Worm (Caenorhabditis elegans) whole organism, mixed stage, embryonic: Measurements from ENCODE around the gene Y49A3A.4.

Experiments
- M03D4.4 ChIP-seq: sonication (generic microtip); optimal IDR thresholded peaks from 2 replicates; lab custom pipeline; 2017; ENCODE audit warnings: mild to moderate bottlenecking, missing genetic modification characterization, missing compliant biosample characterization
- bed-3 ChIP-seq: fragments of 200-800 bp; sonication (Bioruptor generic); optimal IDR thresholded peaks from 3 replicates; lab custom pipeline; 2018; ENCODE audit warnings: mild to moderate bottlenecking, missing genetic modification characterization, moderate library complexity, missing compliant biosample characterization
- blmp-1 ChIP-seq: fragments of 150-350 bp; optimal IDR thresholded peaks from 2 replicates; lab custom pipeline; 2014; ENCODE audit warnings: missing biosample characterization, missing genetic modification characterization
- ceh-39 ChIP-seq: fragments of 150-350 bp; optimal IDR thresholded peaks from 2 replicates; lab custom pipeline; 2014; ENCODE audit warnings: missing biosample characterization, missing genetic modification characterization
- ceh-43 ChIP-seq: fragments of 200-800 bp; sonication (Bioruptor generic); optimal IDR thresholded peaks from 2 replicates; lab custom pipeline; 2018; ENCODE audit warnings: mild to moderate bottlenecking, missing genetic modification characterization, moderate library complexity, missing compliant biosample characterization
- ceh-83 ChIP-seq: fragments of 200-800 bp; sonication (Bioruptor generic); optimal IDR thresholded peaks from 2 replicates; lab custom pipeline; 2018; ENCODE audit warnings: mild to moderate bottlenecking, missing genetic modification characterization, missing compliant biosample characterization
- ces-1 ChIP-seq: fragments of 150-350 bp; optimal IDR thresholded peaks from 2 replicates; lab custom pipeline; 2014; ENCODE audit warnings: missing biosample characterization, missing genetic modification reagents, missing genetic modification characterization
- cnd-1 ChIP-seq: fragments of 200-800 bp; sonication (Bioruptor generic); optimal IDR thresholded peaks from 2 replicates; lab custom pipeline; 2018; ENCODE audit warnings: mild to moderate bottlenecking, missing genetic modification characterization, missing compliant biosample characterization
- drap-1 ChIP-seq: fragments of 200-800 bp; sonication (Bioruptor generic); optimal IDR thresholded peaks from 3 replicates; lab custom pipeline; 2018; ENCODE audit warnings: mild to moderate bottlenecking, missing genetic modification characterization, missing compliant biosample characterization
- elt-1 ChIP-seq: sonication (generic microtip); optimal IDR thresholded peaks from 2 replicates; lab custom pipeline; 2017; ENCODE audit warnings: missing genetic modification characterization, mild to moderate bottlenecking, missing compliant biosample characterization, antibody characterized with exemption, moderate library complexity, borderline replicate concordance; ENCODE audit not compliant: insufficient read depth
- elt-3 ChIP-seq: fragments of 150-350 bp; optimal IDR thresholded peaks from 2 replicates; lab custom pipeline; 2014; ENCODE audit warnings: missing biosample characterization, missing genetic modification characterization
- flh-1 ChIP-seq: fragments of 200-800 bp; sonication (Bioruptor generic); optimal IDR thresholded peaks from 2 replicates; lab custom pipeline; 2018; ENCODE audit warnings: mild to moderate bottlenecking, missing genetic modification characterization, moderate library complexity, missing compliant biosample characterization
- ham-2 ChIP-seq: fragments of 200-800 bp; sonication (Bioruptor generic); optimal IDR thresholded peaks from 2 replicates; lab custom pipeline; 2018; ENCODE audit warnings: mild to moderate bottlenecking, missing genetic modification characterization, missing compliant biosample characterization
- hlh-1 ChIP-seq: fragments of 150-350 bp; optimal IDR thresholded peaks from 2 replicates; lab custom pipeline; 2014; ENCODE audit warnings: missing biosample characterization, missing genetic modification reagents, missing genetic modification characterization
- lin-13 ChIP-seq: fragments of 150-350 bp; optimal IDR thresholded peaks from 2 replicates; lab custom pipeline; 2014; ENCODE audit warnings: missing biosample characterization, missing genetic modification characterization
- lin-32 ChIP-seq: fragments of 200-800 bp; sonication (Bioruptor generic); optimal IDR thresholded peaks from 2 replicates; lab custom pipeline; 2018; ENCODE audit warnings: mild to moderate bottlenecking, missing genetic modification characterization, missing compliant biosample characterization
- lsy-2 ChIP-seq: fragments of 150-350 bp; optimal IDR thresholded peaks from 2 replicates; lab custom pipeline; 2014; ENCODE audit warnings: missing biosample characterization, missing genetic modification characterization
- mab-5 ChIP-seq: fragments of 150-350 bp; optimal IDR thresholded peaks from 2 replicates; lab custom pipeline; 2014; ENCODE audit warnings: missing biosample characterization, missing genetic modification characterization
- mls-2 ChIP-seq: sonication (generic microtip); optimal IDR thresholded peaks from 2 replicates; lab custom pipeline; 2016; ENCODE audit warnings: mild to moderate bottlenecking, missing genetic modification characterization, moderate library complexity, missing compliant biosample characterization
- nhr-12 ChIP-seq: fragments of 150-350 bp; optimal IDR thresholded peaks from 2 replicates; lab custom pipeline; 2014; ENCODE audit warnings: missing biosample characterization, missing genetic modification characterization
- nhr-2 ChIP-seq: fragments of 150-350 bp; optimal IDR thresholded peaks from 2 replicates; lab custom pipeline; 2014; ENCODE audit warnings: missing biosample characterization, missing genetic modification characterization
- nhr-237 ChIP-seq: fragments of 150-350 bp; optimal IDR thresholded peaks from 2 replicates; lab custom pipeline; 2014; ENCODE audit warnings: missing biosample characterization, missing genetic modification characterization
- nhr-28 ChIP-seq: fragments of 150-350 bp; optimal IDR thresholded peaks from 2 replicates; lab custom pipeline; 2014; ENCODE audit warnings: missing biosample characterization, missing genetic modification characterization
- nhr-76 ChIP-seq: sonication (generic microtip); optimal IDR thresholded peaks from 2 replicates; lab custom pipeline; 2017; ENCODE audit warnings: missing biosample characterization, missing genetic modification characterization
- pha-4 ChIP-seq: fragments of 150-350 bp; optimal IDR thresholded peaks from 2 replicates; lab custom pipeline; 2018; ENCODE audit warnings: missing biosample characterization, missing genetic modification reagents, missing genetic modification characterization
- sem-2 ChIP-seq: fragments of 200-800 bp; sonication (Bioruptor generic); optimal IDR thresholded peaks from 2 replicates; lab custom pipeline; 2018; ENCODE audit warnings: mild to moderate bottlenecking, missing genetic modification characterization, missing compliant biosample characterization
- snpc-4 ChIP-seq: fragments of 150-350 bp; optimal IDR thresholded peaks from 2 replicates; lab custom pipeline; 2014; ENCODE audit warnings: missing biosample characterization, missing genetic modification characterization
- sptf-1 ChIP-seq: sonication (generic microtip); optimal IDR thresholded peaks from 2 replicates; lab custom pipeline; 2017; ENCODE audit warnings: mild to moderate bottlenecking, missing genetic modification characterization, moderate library complexity, missing compliant biosample characterization
- tbx-8 ChIP-seq: fragments of 200-800 bp; sonication (Bioruptor generic); optimal IDR thresholded peaks from 2 replicates; lab custom pipeline; 2018; ENCODE audit warnings: mild to moderate bottlenecking, missing genetic modification characterization, moderate library complexity, missing compliant biosample characterization
- unc-120 ChIP-seq: sonication (generic microtip); optimal IDR thresholded peaks from 2 replicates; lab custom pipeline; 2017; ENCODE audit warnings: missing genetic modification characterization, missing compliant biosample characterization; ENCODE audit not compliant: poor library complexity, severe bottlenecking
- unc-39 ChIP-seq: fragments of 150-350 bp; optimal IDR thresholded peaks from 2 replicates; lab custom pipeline; 2014; ENCODE audit warnings: missing biosample characterization, missing genetic modification characterization
- unc-62 ChIP-seq: fragments of 150-350 bp; optimal IDR thresholded peaks from 2 replicates; lab custom pipeline; 2014; ENCODE audit warnings: missing biosample characterization, missing genetic modification reagents, missing genetic modification characterization
- zip-8 ChIP-seq: fragments of 150-350 bp; optimal IDR thresholded peaks from 2 replicates; lab custom pipeline; 2014; ENCODE audit warnings: missing biosample characterization, missing genetic modification characterization
- ztf-11 ChIP-seq: fragments of 150-350 bp; optimal IDR thresholded peaks from 2 replicates; lab custom pipeline; 2014; ENCODE audit warnings: missing biosample characterization, missing genetic modification characterization

Y49A3A.4 gene

DNA sequence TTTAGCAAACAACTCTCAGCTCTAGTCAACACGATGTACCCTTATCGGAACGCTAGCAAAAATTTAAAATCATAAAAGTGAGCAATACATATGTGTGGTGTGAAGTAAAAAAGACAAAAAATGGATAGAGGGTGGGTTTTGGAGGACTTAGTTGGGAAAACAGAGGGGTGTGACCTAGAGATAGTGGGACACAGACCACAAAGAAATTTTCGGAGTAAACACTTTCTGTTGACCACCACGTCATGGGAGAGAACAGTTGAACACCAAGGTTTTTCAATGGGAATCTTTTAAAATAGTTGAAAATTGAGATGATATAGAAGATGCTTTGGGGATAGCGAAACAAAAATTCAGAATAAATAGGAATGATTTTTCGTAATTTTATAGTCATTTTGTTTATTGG is 41.5 kb downstream of the Y49A3A.4 start:
- no peak for TF ChIP-seq nhr-28 (tag; lab: Kevin White, UChicago)
- TF ChIP-seq elt-1 (tag; lab: Kevin White, UChicago): no peak
- TF ChIP-seq ceh-39 (tag; lab: Kevin White, UChicago): no peak
- TF ChIP-seq ces-1: no peak
- no peak for TF ChIP-seq hlh-1 (tag; lab: Kevin White, UChicago)
- TF ChIP-seq mab-5 (tag; lab: Kevin White, UChicago): no peak
- TF ChIP-seq unc-62 (GFP tag; lab: Kevin White, UChicago): no peak
- TF ChIP-seq unc-39 (tag; lab: Kevin White, UChicago): no peak
- TF ChIP-seq M03D4.4: no peak
- no peak for TF ChIP-seq flh-1 (GFP tag; lab: Kevin White, UChicago)
- no peak for TF ChIP-seq lsy-2 (tag; lab: Kevin White, UChicago)
- TF ChIP-seq ztf-11 (tag; lab: Kevin White, UChicago): no peak
- TF ChIP-seq pha-4 (tag; lab: Kevin White, UChicago): no peak
- TF ChIP-seq sptf-1 (tag; lab: Kevin White, UChicago): no peak
- no peak for TF ChIP-seq drap-1
- TF ChIP-seq zip-8 (tag; lab: Kevin White, UChicago): no peak
- no peak for TF ChIP-seq ceh-83 (GFP tag; lab: Kevin White, UChicago)
- no peak for TF ChIP-seq blmp-1 (tag; lab: Kevin White, UChicago)

DNA sequence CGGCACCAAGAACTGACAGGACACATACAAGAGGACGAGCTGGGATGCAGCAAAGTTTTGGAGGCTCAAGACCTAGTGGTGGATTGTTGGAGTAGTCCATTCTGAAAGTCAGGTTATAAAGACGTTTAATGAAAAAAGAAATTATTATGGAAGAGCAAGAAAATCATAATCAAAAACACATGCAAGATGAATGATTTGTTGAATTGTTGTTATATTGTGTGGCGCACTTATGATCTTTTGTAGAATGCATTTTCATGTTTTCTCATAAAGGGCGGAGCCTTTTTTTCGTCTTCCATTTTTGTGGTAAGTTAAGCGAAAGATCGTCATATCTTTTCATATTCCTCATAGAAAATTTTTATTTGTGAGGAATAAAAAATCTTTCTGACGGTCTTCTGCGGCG is 42.2 kb downstream of the Y49A3A.4 start, which contains the start of gene F47B8.2:
Gene F47B8.2 (minus strand): TSS at position 101 of the 400 bp plus-strand sequence.
- TF ChIP-seq mab-5 (tag; lab: Kevin White, UChicago) (no peak), bed-3 (no peak), ham-2 (GFP tag; lab: Kevin White, UChicago) (no peak), nhr-76 (tag; lab: Kevin White, UChicago) (no peak), ztf-11 (tag; lab: Kevin White, UChicago) (no peak), tbx-8 (GFP tag; lab: Kevin White, UChicago) (no peak), elt-1 (tag; lab: Kevin White, UChicago) (no peak), nhr-2 (tag; lab: Kevin White, UChicago) (no peak), mls-2 (no peak), zip-8 (tag; lab: Kevin White, UChicago) (no peak)
- TF ChIP-seq, all 35 proteins: peak for 0

DNA sequence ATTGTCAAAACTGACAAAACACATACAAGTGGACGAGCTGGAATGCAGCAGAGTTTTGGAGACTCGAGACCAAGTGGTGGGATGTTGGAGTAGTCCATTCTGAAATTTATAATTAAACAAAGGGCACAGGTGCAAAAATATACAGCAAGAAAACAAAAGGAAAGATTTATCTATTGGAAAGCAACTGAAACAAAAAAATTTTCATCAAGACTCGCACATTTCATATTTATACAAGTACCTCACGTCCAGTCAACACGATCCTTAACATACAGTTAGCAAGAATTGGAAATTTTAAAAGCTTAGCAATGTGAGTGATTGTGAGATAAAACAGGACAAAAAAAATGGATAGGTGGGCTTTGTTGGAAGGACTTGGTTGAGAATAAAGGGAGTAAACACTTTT is 44.5 kb downstream of the Y49A3A.4 start, which contains the start of gene F47B8.1:
Gene F47B8.1 (minus strand): TSS at position 101 of the 400 bp plus-strand sequence.
- TF ChIP-seq cnd-1 (tag; lab: Kevin White, UChicago): no peak
- no peak for TF ChIP-seq unc-62 (GFP tag; lab: Kevin White, UChicago)
- TF ChIP-seq lin-13 (tag; lab: Kevin White, UChicago): no peak
- TF ChIP-seq unc-39 (tag; lab: Kevin White, UChicago): no peak
- TF ChIP-seq ceh-43: no peak
- TF ChIP-seq zip-8 (tag; lab: Kevin White, UChicago): no peak
- TF ChIP-seq elt-3 (tag; lab: Kevin White, UChicago): no peak
- TF ChIP-seq ces-1: no peak
- TF ChIP-seq unc-120 (tag; lab: Kevin White, UChicago): no peak
- no peak for TF ChIP-seq hlh-1 (tag; lab: Kevin White, UChicago)
- TF ChIP-seq nhr-12 (tag; lab: Kevin White, UChicago): no peak
- no peak for TF ChIP-seq mls-2
- TF ChIP-seq ceh-83 (GFP tag; lab: Kevin White, UChicago): no peak
- no peak for TF ChIP-seq lin-32
- no peak for TF ChIP-seq ham-2 (GFP tag; lab: Kevin White, UChicago)

DNA sequence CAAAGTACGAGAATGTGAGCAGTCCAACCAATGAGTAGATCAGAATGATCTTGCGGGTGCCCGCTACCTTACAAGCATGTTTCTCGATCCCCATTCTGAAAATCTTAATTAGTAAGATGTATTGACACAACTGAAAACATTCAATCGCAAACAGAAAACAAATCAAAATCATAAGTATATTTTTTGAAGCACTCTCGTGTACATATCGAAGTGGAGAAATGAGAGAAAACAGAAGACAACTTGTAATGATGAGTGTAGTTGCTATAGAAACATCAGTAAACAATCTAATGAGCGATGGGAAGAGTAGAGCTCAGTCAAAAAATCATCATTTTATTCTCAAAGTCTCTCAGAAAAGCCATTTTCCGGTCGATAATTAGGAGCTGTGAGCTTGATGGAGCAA is 46.0 kb downstream of the Y49A3A.4 start, which contains the start of gene F14D7.8:
Gene F14D7.8 (minus strand): TSS at position 101 of the 400 bp plus-strand sequence.
- no peak for TF ChIP-seq lin-32
- no peak for TF ChIP-seq ceh-83 (GFP tag; lab: Kevin White, UChicago)
- no peak for TF ChIP-seq sem-2 (GFP tag; lab: Kevin White, UChicago)
- no peak for TF ChIP-seq elt-3 (tag; lab: Kevin White, UChicago)
- TF ChIP-seq zip-8 (tag; lab: Kevin White, UChicago): no peak
- TF ChIP-seq nhr-237 (tag; lab: Kevin White, UChicago): no peak
- TF ChIP-seq pha-4 (tag; lab: Kevin White, UChicago): no peak
- TF ChIP-seq sptf-1 (tag; lab: Kevin White, UChicago): no peak
- no peak for TF ChIP-seq unc-120 (tag; lab: Kevin White, UChicago)
- TF ChIP-seq cnd-1 (tag; lab: Kevin White, UChicago): no peak
- no peak for TF ChIP-seq snpc-4 (tag; lab: Kevin White, UChicago)
- TF ChIP-seq drap-1: no peak
- no peak for TF ChIP-seq flh-1 (GFP tag; lab: Kevin White, UChicago)
- TF ChIP-seq unc-39 (tag; lab: Kevin White, UChicago): no peak
- TF ChIP-seq nhr-76 (tag; lab: Kevin White, UChicago): no peak
- no peak for TF ChIP-seq mls-2
- no peak for TF ChIP-seq hlh-1 (tag; lab: Kevin White, UChicago)
- TF ChIP-seq unc-62 (GFP tag; lab: Kevin White, UChicago): no peak
- TF ChIP-seq ceh-43: no peak
